Fruit fly (Drosophila melanogaster) whole organism, wandering third instar larva: Measurements from ENCODE around the gene IKKbeta.

ENCODE experiments used
- Abd-B ChIP-seq: fragments of >200 bp; optimal IDR thresholded peaks from 2 replicates; lab custom pipeline; 2017; ENCODE audit warnings: missing biosample characterization, missing genetic modification characterization
- CG32264 ChIP-seq: fragments of 200-800 bp; sonication (Bioruptor generic); optimal IDR thresholded peaks from 2 replicates; lab custom pipeline; 2016; ENCODE audit warnings: missing biosample characterization, missing genetic modification characterization
- CG9705 ChIP-seq: fragments of 200-800 bp; sonication (Bioruptor generic); optimal IDR thresholded peaks from 2 replicates; lab custom pipeline; 2018; ENCODE audit warnings: missing biosample characterization, mild to moderate bottlenecking, missing genetic modification characterization
- CrebA ChIP-seq: fragments of 200-800 bp; sonication (Bioruptor generic); optimal IDR thresholded peaks from 2 replicates; lab custom pipeline; 2016; ENCODE audit warnings: missing biosample characterization, mild to moderate bottlenecking, missing genetic modification characterization, borderline replicate concordance
- Dfd ChIP-seq: fragments of >200 bp; optimal IDR thresholded peaks from 2 replicates; lab custom pipeline; 2017; ENCODE audit warnings: missing biosample characterization, missing genetic modification characterization
- Dif ChIP-seq: fragments of 200-275, 200-300 bp; sonication (Bioruptor generic); optimal IDR thresholded peaks from 2 replicates; lab custom pipeline; 2018; ENCODE audit warnings: missing biosample characterization, missing genetic modification characterization; ENCODE audit not compliant: partially characterized antibody
- GATAd ChIP-seq: sonication (Bioruptor generic); optimal IDR thresholded peaks from 2 replicates; lab custom pipeline; 2016; ENCODE audit warnings: missing biosample characterization, missing genetic modification characterization
- HLH106 ChIP-seq: fragments of 200-800 bp; optimal IDR thresholded peaks from 3 replicates; lab custom pipeline; 2019; ENCODE audit warnings: missing biosample characterization, mild to moderate bottlenecking, missing genetic modification characterization, moderate library complexity
- Hnf4 ChIP-seq: fragments of 200-800 bp; sonication (Bioruptor generic); optimal IDR thresholded peaks from 2 replicates; lab custom pipeline; 2016; ENCODE audit warnings: missing biosample characterization, mild to moderate bottlenecking, missing genetic modification characterization
- Hr78 ChIP-seq: fragments of >200 bp; optimal IDR thresholded peaks from 2 replicates; lab custom pipeline; 2017; ENCODE audit warnings: missing biosample characterization, missing genetic modification characterization
- Hr83 ChIP-seq: fragments of 200-300 bp; sonication (Bioruptor generic); optimal IDR thresholded peaks from 2 replicates; lab custom pipeline; 2016; ENCODE audit warnings: missing biosample characterization, mild to moderate bottlenecking, missing genetic modification characterization, moderate library complexity; ENCODE audit not compliant: poor library complexity, severe bottlenecking
- Jra ChIP-seq: sonication (Bioruptor generic); optimal IDR thresholded peaks from 2 replicates; lab custom pipeline; 2016; ENCODE audit warnings: missing biosample characterization, missing genetic modification characterization
- Mio ChIP-seq: sonication (Bioruptor generic); optimal IDR thresholded peaks from 2 replicates; lab custom pipeline; 2016; ENCODE audit warnings: missing biosample characterization, missing genetic modification characterization
- Myc ChIP-seq: fragments of >200 bp; optimal IDR thresholded peaks from 2 replicates; lab custom pipeline; 2017
- N ChIP-seq: fragments of >200 bp; optimal IDR thresholded peaks from 2 replicates; lab custom pipeline; 2018; ENCODE audit warnings: missing biosample characterization, missing external identifiers, missing genetic modification characterization
- OdsH ChIP-seq: fragments of 200-800 bp; sonication (Bioruptor generic); optimal IDR thresholded peaks from 2 replicates; lab custom pipeline; 2016; ENCODE audit warnings: missing biosample characterization, mild to moderate bottlenecking, missing genetic modification characterization
- Rel ChIP-seq, 2 experiments: fragments of 200-800 bp; sonication (Bioruptor generic) in 1 of 2; optimal IDR thresholded peaks; 2 replicates in 1 of 2; 3 replicates in 1 of 2; lab custom pipeline; 2016 to 2019; ENCODE audit warnings: mild to moderate bottlenecking in 2 of 2, missing biosample characterization in 2 of 2, missing genetic modification characterization in 2 of 2, moderate library complexity in 1 of 2
- Sp1 ChIP-seq: fragments of 200-800 bp; sonication (Bioruptor generic); optimal IDR thresholded peaks from 3 replicates; lab custom pipeline; 2019; ENCODE audit warnings: missing biosample characterization, mild to moderate bottlenecking, missing genetic modification characterization, moderate library complexity
- Vsx2 ChIP-seq: fragments of 200-300, 225-300 bp; sonication (Bioruptor generic); optimal IDR thresholded peaks from 2 replicates; lab custom pipeline; 2018; ENCODE audit warnings: missing biosample characterization, missing genetic modification characterization; ENCODE audit not compliant: partially characterized antibody
- br ChIP-seq: fragments of 200-800 bp; sonication (Bioruptor generic); optimal IDR thresholded peaks from 2 replicates; lab custom pipeline; 2016; ENCODE audit warnings: missing biosample characterization, missing genetic modification characterization
- brk ChIP-seq: fragments of 200-800 bp; sonication (Bioruptor generic); optimal IDR thresholded peaks from 2 replicates; lab custom pipeline; 2016; ENCODE audit warnings: missing biosample characterization, mild to moderate bottlenecking, missing genetic modification characterization
- dl ChIP-seq, 2 experiments: fragments of 175-275, 200-275 bp in 1 of 2; fragments of 200-275 bp in 1 of 2; sonication (Bioruptor generic); optimal IDR thresholded peaks; lab custom pipeline; 2018; ENCODE audit warnings: mild to moderate bottlenecking in 2 of 2, missing biosample characterization in 2 of 2, missing genetic modification characterization in 2 of 2, moderate library complexity in 2 of 2; ENCODE audit not compliant: partially characterized antibody in 2 of 2, insufficient read depth in 1 of 2
- dmrt93B ChIP-seq: fragments of 200-800 bp; sonication (Bioruptor generic); optimal IDR thresholded peaks from 2 replicates; lab custom pipeline; 2018; ENCODE audit warnings: missing biosample characterization, mild to moderate bottlenecking, missing genetic modification characterization
- dsf ChIP-seq: sonication (Bioruptor generic); optimal IDR thresholded peaks from 2 replicates; lab custom pipeline; 2016; ENCODE audit warnings: missing biosample characterization, missing genetic modification characterization, borderline replicate concordance
- ey ChIP-seq: fragments of 200-800 bp; sonication (Bioruptor generic); optimal IDR thresholded peaks from 2 replicates; lab custom pipeline; 2016; ENCODE audit warnings: missing biosample characterization, missing genetic modification characterization
- foxo ChIP-seq, 2 experiments: fragments of 200-800 bp; sonication (Bioruptor generic); optimal IDR thresholded peaks; 2 replicates in 1 of 2; 3 replicates in 1 of 2; lab custom pipeline; 2016 to 2017; ENCODE audit warnings: missing biosample characterization in 2 of 2, missing genetic modification characterization in 2 of 2
- fru ChIP-seq: fragments of 200-800 bp; sonication (Bioruptor generic); optimal IDR thresholded peaks from 3 replicates; lab custom pipeline; 2016; ENCODE audit warnings: missing biosample characterization, mild to moderate bottlenecking, missing genetic modification characterization
- h ChIP-seq: fragments of 200-800 bp; sonication (Bioruptor generic); optimal IDR thresholded peaks from 3 replicates; lab custom pipeline; 2016; ENCODE audit warnings: missing biosample characterization, mild to moderate bottlenecking, missing genetic modification characterization
- jim ChIP-seq: fragments of 175-275, 200-325 bp; sonication (Bioruptor generic); optimal IDR thresholded peaks from 2 replicates; lab custom pipeline; 2016; ENCODE audit warnings: missing biosample characterization, mild to moderate bottlenecking, missing genetic modification characterization
- lola ChIP-seq: fragments of >200 bp; optimal IDR thresholded peaks from 2 replicates; lab custom pipeline; 2017; ENCODE audit warnings: missing biosample characterization, missing genetic modification characterization
- pan ChIP-seq: fragments of >200 bp; optimal IDR thresholded peaks from 2 replicates; lab custom pipeline; 2017
- psq ChIP-seq: fragments of 200-800 bp; sonication (Bioruptor generic); optimal IDR thresholded peaks from 3 replicates; lab custom pipeline; 2017; ENCODE audit warnings: missing biosample characterization, mild to moderate bottlenecking, missing genetic modification characterization, moderate library complexity
- rgr ChIP-seq: fragments of 200-800 bp; sonication (Bioruptor generic); optimal IDR thresholded peaks from 3 replicates; lab custom pipeline; 2016; ENCODE audit warnings: missing biosample characterization, mild to moderate bottlenecking, missing genetic modification characterization
- sage ChIP-seq: fragments of 200-800 bp; sonication (Bioruptor generic); optimal IDR thresholded peaks from 2 replicates; lab custom pipeline; 2016; ENCODE audit warnings: missing biosample characterization, mild to moderate bottlenecking, missing genetic modification characterization
- sv ChIP-seq: fragments of 200-800 bp; sonication (Bioruptor generic); optimal IDR thresholded peaks from 3 replicates; lab custom pipeline; 2016; ENCODE audit warnings: missing biosample characterization, missing genetic modification characterization
- tai ChIP-seq: sonication (Bioruptor generic); optimal IDR thresholded peaks from 2 replicates; lab custom pipeline; 2016; ENCODE audit warnings: missing biosample characterization, missing genetic modification characterization
- woc ChIP-seq: sonication (Bioruptor generic); optimal IDR thresholded peaks from 2 replicates; lab custom pipeline; 2016; ENCODE audit warnings: missing biosample characterization, mild to moderate bottlenecking, missing genetic modification characterization

Gene IKKbeta

dm6 chr3R:16049369-16049768 is at the start of gene IKKbeta, which contains the start of gene CG5013:
Gene IKKbeta (minus strand): TSS chr3R:16049421.
Gene CG5013 (plus strand): TSS chr3R:16049670.
- TF ChIP-seq rgr (peak; percentile 66), foxo (GFP tag; optimal IDR thresholded peaks at IDR 0.05; lab: Kevin White, UChicago) (peak in 1 of 2 experiments; percentile 69), ey (GFP tag; lab: Kevin White, UChicago) (peak; percentile 55), dl (GFP tag; optimal IDR thresholded peaks at IDR 0.05; lab: Kevin White, UChicago; ENCODE audit: insufficient read depth in 1 of 2, partially characterized antibody in 2 of 2) (no peak), CG9705 (peak; percentile 8), br (peak; percentile 66), HLH106 (tag; lab: Kevin White, UChicago) (peak; percentile 69), h (GFP tag; lab: Kevin White, UChicago) (peak; percentile 50), Jra (GFP tag; lab: Kevin White, UChicago) (peak; percentile 42), Sp1 (GFP tag; lab: Kevin White, UChicago) (peak; percentile 42), sv (GFP tag; lab: Kevin White, UChicago) (peak; percentile 17), lola (GFP tag; lab: Kevin White, UChicago) (no peak), psq (GFP tag; lab: Kevin White, UChicago) (peak; percentile 48), tai (no peak), fru (peak; percentile 35)

DNA sequence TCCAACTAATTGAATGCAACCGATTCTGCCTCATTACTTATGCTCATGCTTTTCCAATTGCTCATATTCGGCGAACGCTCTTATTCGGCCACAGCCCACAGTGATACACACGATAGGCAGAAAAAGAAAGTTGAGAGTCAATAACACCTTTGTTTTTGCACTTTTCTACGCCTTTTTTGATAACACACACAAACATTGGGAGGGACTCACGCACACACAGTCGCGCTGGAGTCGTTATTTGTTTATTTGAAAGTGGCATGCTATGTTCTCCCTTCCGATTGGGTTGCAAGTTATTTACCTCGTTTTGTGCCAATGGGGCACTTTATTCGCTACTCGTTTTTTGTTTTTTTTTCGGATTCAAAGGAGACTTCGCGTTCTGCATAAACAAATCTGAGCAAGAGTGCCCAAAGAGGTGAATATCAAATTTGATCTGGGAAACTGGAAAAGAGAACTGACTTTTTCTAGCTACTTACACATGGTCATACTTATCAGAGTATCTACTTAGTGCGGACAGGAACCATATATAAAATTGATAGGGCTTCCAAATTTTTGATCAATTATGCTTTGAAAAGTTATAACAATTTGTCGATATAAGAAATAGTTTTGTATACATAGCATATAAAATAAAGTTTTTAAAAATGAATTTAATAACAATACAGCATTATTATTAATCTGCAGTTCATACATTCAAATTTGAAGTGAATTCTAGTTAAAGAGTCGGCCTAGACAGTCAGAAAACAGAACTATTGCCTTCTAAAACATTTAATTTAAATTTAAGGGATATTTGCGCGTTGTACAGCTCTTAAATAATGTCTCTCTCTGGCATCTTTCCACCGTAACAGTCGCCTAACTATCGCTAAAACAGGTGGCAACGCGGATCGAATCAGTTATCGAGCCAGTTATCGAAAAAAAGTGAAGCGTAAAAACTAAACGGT is 49.4 kb upstream of the IKKbeta start, which contains the start of the genes Mhcl and Akt:
Gene Mhcl, minus strand, starts transcription at position 429 of the 935 bp plus-strand sequence.
Gene Akt, plus strand, starts transcription at position 896 of the 935 bp plus-strand sequence.
- TF ChIP-seq Myc (lab: Kevin White, UChicago) (peak; percentile 27), fru (no peak), Hnf4 (GFP tag; lab: Kevin White, UChicago) (peak; percentile 3), sv (GFP tag; lab: Kevin White, UChicago) (peak; percentile 6), brk (GFP tag; lab: Kevin White, UChicago) (peak; percentile 14), CrebA (GFP tag; lab: Kevin White, UChicago) (no peak), foxo (GFP tag; optimal IDR thresholded peaks at IDR 0.05; lab: Kevin White, UChicago) (peak in 1 of 2 experiments; percentile 1), tai (peak; percentile 17), HLH106 (tag; lab: Kevin White, UChicago) (peak; percentile 37)
- TF ChIP-seq, all 38 proteins: peak for 7

DNA sequence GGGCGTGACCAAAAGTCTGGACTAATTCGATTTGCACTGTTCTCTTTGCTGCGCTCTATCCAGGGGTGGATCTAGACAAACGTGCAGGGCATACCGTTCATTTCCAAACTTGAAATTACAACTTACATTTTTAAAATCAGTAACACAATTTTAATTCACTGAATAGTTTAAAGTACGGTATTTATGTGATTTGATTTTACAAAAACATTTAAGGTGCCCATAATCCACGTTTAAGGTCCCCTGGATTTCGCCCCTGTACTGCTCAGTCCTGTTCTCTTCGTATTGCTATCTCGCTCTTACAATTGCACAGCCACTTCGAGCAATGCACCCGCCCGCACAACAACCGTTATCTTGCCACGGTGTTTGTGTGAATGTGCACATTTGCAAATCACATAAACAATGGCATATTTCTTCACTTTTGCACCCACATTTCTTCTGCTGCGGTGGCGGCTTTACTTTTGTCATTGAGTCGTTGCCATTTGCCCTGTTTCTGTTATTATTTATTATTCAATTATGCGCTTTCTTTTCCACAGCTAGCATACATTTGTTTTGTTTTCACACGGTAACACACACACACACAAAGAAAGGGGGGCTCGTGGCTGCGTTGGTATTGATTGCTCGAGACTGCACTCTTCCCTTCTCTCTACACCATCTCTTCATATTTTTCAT is 48.6 kb upstream of the IKKbeta start:
- TF ChIP-seq Vsx2 (GFP tag; lab: Kevin White, UChicago) = no peak
- TF ChIP-seq Sp1 (GFP tag; lab: Kevin White, UChicago) = peak; percentile 97
- TF ChIP-seq fru = peak; percentile 99
- TF ChIP-seq brk (GFP tag; lab: Kevin White, UChicago) = no peak
- TF ChIP-seq Abd-B (GFP tag; lab: Kevin White, UChicago) = no peak
- TF ChIP-seq Dfd = no peak
- peak; percentile 89 for TF ChIP-seq dsf (GFP tag; lab: Kevin White, UChicago)
- no peak for TF ChIP-seq pan (lab: Kevin White, UChicago)
- peak; percentile 96 for TF ChIP-seq sage (GFP tag; lab: Kevin White, UChicago)
- no peak for TF ChIP-seq tai
- no peak for TF ChIP-seq Dif (GFP tag; lab: Kevin White, UChicago)
- TF ChIP-seq rgr = peak; percentile 99
- TF ChIP-seq CrebA (GFP tag; lab: Kevin White, UChicago) = peak; percentile 72
- peak; percentile 95 for TF ChIP-seq CG9705
- peak; percentile 99 for TF ChIP-seq OdsH
- TF ChIP-seq dl (GFP tag; optimal IDR thresholded peaks at IDR 0.05; lab: Kevin White, UChicago; ENCODE audit: insufficient read depth in 1 of 2, partially characterized antibody in 2 of 2) = no peak
- peak; percentile 95 for TF ChIP-seq Jra (GFP tag; lab: Kevin White, UChicago)
- TF ChIP-seq HLH106 (tag; lab: Kevin White, UChicago) = peak; percentile 99
- TF ChIP-seq ey (GFP tag; lab: Kevin White, UChicago) = peak; percentile 99
- peak; percentile 98 for TF ChIP-seq Hnf4 (GFP tag; lab: Kevin White, UChicago)
- peak; percentile 98 for TF ChIP-seq dmrt93B (GFP tag; lab: Kevin White, UChicago)
- TF ChIP-seq woc (GFP tag; lab: Kevin White, UChicago) = peak; percentile 97
- peak; percentile 96 for TF ChIP-seq psq (GFP tag; lab: Kevin White, UChicago)
- peak; percentile 79 for TF ChIP-seq Hr83 (GFP tag; lab: Kevin White, UChicago)
- TF ChIP-seq Rel (GFP tag; optimal IDR thresholded peaks at IDR 0.05; lab: Kevin White, UChicago) = peak; percentile 82
- peak; percentile 87 for TF ChIP-seq Rel (tag; optimal IDR thresholded peaks at IDR 0.05; lab: Kevin White, UChicago)
- TF ChIP-seq Hr78 = no peak
- peak; percentile 69 for TF ChIP-seq jim (GFP tag; lab: Kevin White, UChicago)
- no peak for TF ChIP-seq lola (GFP tag; lab: Kevin White, UChicago)
- peak; percentile 96 for TF ChIP-seq CG32264 (GFP tag; lab: Kevin White, UChicago)
- TF ChIP-seq GATAd = peak; percentile 93
- TF ChIP-seq h (GFP tag; lab: Kevin White, UChicago) = peak; percentile 99
- no peak for TF ChIP-seq Myc (lab: Kevin White, UChicago)
- peak; percentile 86 for TF ChIP-seq Mio
- no peak for TF ChIP-seq N (GFP tag; lab: Kevin White, UChicago)
- TF ChIP-seq br = peak; percentile 99
- TF ChIP-seq foxo (GFP tag; optimal IDR thresholded peaks at IDR 0.05; lab: Kevin White, UChicago) = peak; percentile 88 to 99
